Worm (Caenorhabditis elegans): ENCODE data around the gene C29E4.13.

The C29E4.13 gene

ce11 chrIII:7896925-7897324, 31.6 kb downstream of the C29E4.13 start, which contains the start of gene ZK688.10:
TSS of gene ZK688.10 (minus strand) at chrIII:7897025.
- no peak for TF ChIP-seq ztf-1 (GFP tag; conservative IDR thresholded peaks at IDR 0.05)
- TF ChIP-seq fos-1 (tag; optimal IDR thresholded peaks at IDR 0.05): no peak
- TF ChIP-seq nhr-11 (tag; optimal IDR thresholded peaks at IDR 0.05): no peak
- TF ChIP-seq nhr-6 (tag; optimal IDR thresholded peaks at IDR 0.05): no peak
- TF ChIP-seq Y55F3AM.14 (GFP tag; optimal IDR thresholded peaks at IDR 0.05): no peak
- no peak for TF ChIP-seq nhr-237 (tag; optimal IDR thresholded peaks at IDR 0.05)
- TF ChIP-seq snpc-4 (tag; optimal IDR thresholded peaks at IDR 0.05): no peak
- no peak for TF ChIP-seq lin-13 (GFP tag; optimal IDR thresholded peaks at IDR 0.05)
- no peak for TF ChIP-seq nhr-10 (tag; optimal IDR thresholded peaks at IDR 0.05)
- TF ChIP-seq C34F6.9 (tag; optimal IDR thresholded peaks at IDR 0.05): no peak
- no peak for TF ChIP-seq ceh-16 (tag; optimal IDR thresholded peaks at IDR 0.05)
- no peak for TF ChIP-seq R02D3.7 (tag; optimal IDR thresholded peaks at IDR 0.05)
- no peak for TF ChIP-seq nhr-21 (tag; optimal IDR thresholded peaks at IDR 0.05)
- TF ChIP-seq sma-3 (GFP tag; optimal IDR thresholded peaks at IDR 0.05): no peak
- TF ChIP-seq ceh-82 (tag; optimal IDR thresholded peaks at IDR 0.05): no peak
- TF ChIP-seq aly-2 (tag; optimal IDR thresholded peaks at IDR 0.05): no peak
- no peak for TF ChIP-seq mbf-1 (tag; optimal IDR thresholded peaks at IDR 0.05)
- TF ChIP-seq zag-1 (tag; optimal IDR thresholded peaks at IDR 0.05): no peak
- TF ChIP-seq egl-27 (tag; optimal IDR thresholded peaks at IDR 0.05): no peak
- no peak for TF ChIP-seq sma-9 (GFP tag; optimal IDR thresholded peaks at IDR 0.05)
- no peak for TF ChIP-seq sma-9 (tag; optimal IDR thresholded peaks at IDR 0.05)

- TF ChIP-seq nhr-77 (tag; optimal IDR thresholded peaks at IDR 0.05) (no peak), nhr-11 (tag; optimal IDR thresholded peaks at IDR 0.05) (no peak), skn-1 (tag; optimal IDR thresholded peaks at IDR 0.05) (no peak), mdl-1 (tag; optimal IDR thresholded peaks at IDR 0.05) (no peak), snpc-4 (tag; optimal IDR thresholded peaks at IDR 0.05) (no peak), ama-1 (optimal IDR thresholded peaks at IDR 0.05) (no peak), crh-2 (tag; optimal IDR thresholded peaks at IDR 0.05) (no peak)
These were observed 33.8 kb downstream of the C29E4.13 start, which contains the start of gene ZK688.4 for ce11 chrIII:7894724-7895123. TSS of gene ZK688.4 (plus strand) at chrIII:7895024.

- TF ChIP-seq skn-1 (tag; optimal IDR thresholded peaks at IDR 0.05) (no peak), unc-62 (GFP tag; optimal IDR thresholded peaks at IDR 0.05) (no peak), ceh-82 (tag; optimal IDR thresholded peaks at IDR 0.05) (no peak), lin-39 (tag; optimal IDR thresholded peaks at IDR 0.05) (no peak), lin-13 (GFP tag; optimal IDR thresholded peaks at IDR 0.05) (no peak), gmeb-1 (tag; optimal IDR thresholded peaks at IDR 0.05) (no peak), nhr-237 (tag; optimal IDR thresholded peaks at IDR 0.05) (no peak), unc-39 (tag; optimal IDR thresholded peaks at IDR 0.05) (no peak), ZK546.5 (tag; optimal IDR thresholded peaks at IDR 0.05) (no peak)
These were observed 35.3 kb downstream of the C29E4.13 start for ce11 chrIII:7893224-7893623.

ce11 chrIII:7892333-7892732, 36.2 kb downstream of the C29E4.13 start:
- TF ChIP-seq aly-2 (tag; optimal IDR thresholded peaks at IDR 0.05) (no peak), crh-2 (tag; optimal IDR thresholded peaks at IDR 0.05) (no peak)

ce11 chrIII:7891573-7892306, 36.8 kb downstream of the C29E4.13 start, which contains the start of the genes ZK688.5 and fahd-1:
TSS of gene ZK688.5 (minus strand) at chrIII:7891623.
TSS of gene fahd-1 (plus strand) at chrIII:7892256.
- TF ChIP-seq ztf-4 (tag; optimal IDR thresholded peaks at IDR 0.05) (peak; percentile 18), sma-3 (GFP tag; optimal IDR thresholded peaks at IDR 0.05) (peak; percentile 70), lsy-2 (tag; optimal IDR thresholded peaks at IDR 0.05) (peak; percentile 60 to 69), lin-13 (GFP tag; optimal IDR thresholded peaks at IDR 0.05) (peak; percentile 34), egl-27 (tag; optimal IDR thresholded peaks at IDR 0.05) (peak; percentile 37), gmeb-1 (tag; optimal IDR thresholded peaks at IDR 0.05) (peak; percentile 65), blmp-1 (tag; optimal IDR thresholded peaks at IDR 0.05; ENCODE audit: insufficient read depth) (peak; percentile 87), nhr-21 (tag; optimal IDR thresholded peaks at IDR 0.05) (peak; percentile 77), unc-55 (GFP tag; optimal IDR thresholded peaks at IDR 0.05) (peak; percentile 78), nhr-25 (tag; optimal IDR thresholded peaks at IDR 0.05) (peak; percentile 88), nhr-129 (tag; optimal IDR thresholded peaks at IDR 0.05) (peak; percentile 82), nhr-237 (tag; optimal IDR thresholded peaks at IDR 0.05) (no peak), lin-39 (tag; optimal IDR thresholded peaks at IDR 0.05) (no peak), C34F6.9 (tag; optimal IDR thresholded peaks at IDR 0.05) (peak; percentile 87), sma-9 (GFP tag; optimal IDR thresholded peaks at IDR 0.05) (peak; percentile 84), sma-9 (tag; optimal IDR thresholded peaks at IDR 0.05) (no peak), Y55F3AM.14 (GFP tag; optimal IDR thresholded peaks at IDR 0.05) (no peak), alr-1 (tag; optimal IDR thresholded peaks at IDR 0.05) (no peak), unc-62 (GFP tag; optimal IDR thresholded peaks at IDR 0.05) (no peak), mdl-1 (tag; optimal IDR thresholded peaks at IDR 0.05) (peak; percentile 52 to 80), ama-1 (optimal IDR thresholded peaks at IDR 0.05) (peak; percentile 35), zag-1 (tag; optimal IDR thresholded peaks at IDR 0.05) (peak; percentile 16), fos-1 (tag; optimal IDR thresholded peaks at IDR 0.05) (peak; percentile 93), nhr-11 (tag; optimal IDR thresholded peaks at IDR 0.05) (no peak), F13H6.1 (tag; optimal IDR thresholded peaks at IDR 0.05) (peak; percentile 87), lin-11 (tag; optimal IDR thresholded peaks at IDR 0.05) (no peak), snpc-4 (tag; optimal IDR thresholded peaks at IDR 0.05) (peak; percentile 47), crh-2 (tag; optimal IDR thresholded peaks at IDR 0.05) (peak; percentile 85), mbf-1 (tag; optimal IDR thresholded peaks at IDR 0.05) (no peak), sem-4 (tag; optimal IDR thresholded peaks at IDR 0.05) (peak; percentile 67), ztf-11 (tag; optimal IDR thresholded peaks at IDR 0.05) (no peak)

All from whole organism, L2 larva.